Worm (Caenorhabditis elegans) whole organism, L4 larva: ENCODE data around the gene T22D1.8.

Source experiments
- F49E8.2 ChIP-seq: sonication (generic microtip); optimal IDR thresholded peaks from 2 replicates; lab custom pipeline; 2016; ENCODE audit warnings: missing compliant biosample characterization, mild to moderate bottlenecking, missing genetic modification characterization, borderline replicate concordance
- ceh-82 ChIP-seq: sonication (generic microtip); optimal IDR thresholded peaks from 2 replicates; lab custom pipeline; 2017; ENCODE audit warnings: missing biosample characterization, missing genetic modification characterization
- nhr-28 ChIP-seq: fragments of 150-350 bp; optimal IDR thresholded peaks from 2 replicates; lab custom pipeline; 2014; ENCODE audit warnings: missing biosample characterization, missing genetic modification characterization
- unc-130 ChIP-seq: sonication (generic microtip); optimal IDR thresholded peaks from 2 replicates; lab custom pipeline; 2016; ENCODE audit warnings: missing genetic modification reagents, missing genetic modification characterization, missing compliant biosample characterization
- unc-62 ChIP-seq, 3 experiments: fragments of 150-350 bp in 1 of 3; sonication (generic microtip); optimal IDR thresholded peaks in 2 of 3; peaks in 1 of 3; 1 replicate in 1 of 3; 2 replicates in 2 of 3; lab custom pipeline; 2014 to 2017; ENCODE audit warnings: missing biosample characterization in 3 of 3, missing genetic modification characterization in 3 of 3, missing genetic modification reagents in 3 of 3, missing genotype in 1 of 3
- zag-1 ChIP-seq: fragments of 150-350 bp; optimal IDR thresholded peaks from 2 replicates; lab custom pipeline; 2014; ENCODE audit warnings: missing biosample characterization, missing genetic modification characterization

- TF ChIP-seq unc-62 (GFP tag; optimal IDR thresholded peaks at IDR 0.05 in 1 of 2; lab: Kevin White, UChicago) (no peak), unc-62 (tag; optimal IDR thresholded peaks at IDR 0.05; lab: Kevin White, UChicago) (no peak), nhr-28 (tag; lab: Kevin White, UChicago) (no peak), zag-1 (tag; lab: Kevin White, UChicago) (no peak), unc-130 (no peak), ceh-82 (tag; lab: Kevin White, UChicago) (no peak), F49E8.2 (tag; lab: Kevin White, UChicago) (no peak)
These were observed 26.4 kb downstream of the T22D1.8 start for ce11 chrIV:6879666-6880210.
